Worm (Caenorhabditis elegans) whole organism, midembryonic: ENCODE results near the gene agxt-1.

Source experiments
- T22C8.4 ChIP-seq: fragments of 200-800 bp; sonication (Bioruptor generic); IDR thresholded peaks from 2 replicates; pipeline ENCODE4 v1.3.6; 2022; ENCODE audit warnings: missing genetic modification characterization, missing compliant biosample characterization
- cog-1 ChIP-seq: sonication (generic microtip); optimal IDR thresholded peaks from 2 replicates; lab custom pipeline; 2016; ENCODE audit warnings: missing genetic modification characterization, missing compliant biosample characterization
- flt-1 ChIP-seq: fragments of 200-800 bp; sonication (Bioruptor generic); IDR thresholded peaks from 2 replicates; pipeline ENCODE4 v1.3.6; 2022; ENCODE audit warnings: missing genetic modification characterization, missing compliant biosample characterization
- klf-2 ChIP-seq: fragments of 200-800 bp; sonication (Bioruptor generic); conservative IDR thresholded peaks from 2 replicates; pipeline ENCODE4 v1.3.6; 2022; ENCODE audit warnings: missing genetic modification reagents, missing genetic modification characterization, missing compliant biosample characterization
- med-1 ChIP-seq: sonication (generic microtip); optimal IDR thresholded peaks from 2 replicates; lab custom pipeline; 2017; ENCODE audit warnings: missing genetic modification characterization, mild to moderate bottlenecking, missing compliant biosample characterization, antibody characterized with exemption, missing genetic modification reagents; ENCODE audit not compliant: insufficient read depth
- ref-1 ChIP-seq: fragments of 200-800 bp; sonication (Bioruptor generic); conservative IDR thresholded peaks from 2 replicates; pipeline ENCODE4 v1.3.6; 2022; ENCODE audit warnings: missing genetic modification reagents, missing genetic modification characterization, missing compliant biosample characterization
- tab-1 ChIP-seq: fragments of 200-800 bp; sonication (Bioruptor generic); IDR thresholded peaks from 2 replicates; pipeline ENCODE4 v1.3.6; 2022; ENCODE audit warnings: missing genetic modification characterization, missing compliant biosample characterization
- ztf-23 ChIP-seq: fragments of 200-800 bp; sonication (Bioruptor generic); IDR thresholded peaks from 2 replicates; pipeline ENCODE4 v1.3.6; 2022; ENCODE audit warnings: missing genetic modification reagents, missing genetic modification characterization, missing compliant biosample characterization
- ztf-29 ChIP-seq: fragments of 200-800 bp; sonication (Bioruptor generic); IDR thresholded peaks from 2 replicates; pipeline ENCODE4 v1.3.6; 2022; ENCODE audit warnings: missing genetic modification reagents, missing genetic modification characterization, missing compliant biosample characterization

agxt-1 gene

DNA sequence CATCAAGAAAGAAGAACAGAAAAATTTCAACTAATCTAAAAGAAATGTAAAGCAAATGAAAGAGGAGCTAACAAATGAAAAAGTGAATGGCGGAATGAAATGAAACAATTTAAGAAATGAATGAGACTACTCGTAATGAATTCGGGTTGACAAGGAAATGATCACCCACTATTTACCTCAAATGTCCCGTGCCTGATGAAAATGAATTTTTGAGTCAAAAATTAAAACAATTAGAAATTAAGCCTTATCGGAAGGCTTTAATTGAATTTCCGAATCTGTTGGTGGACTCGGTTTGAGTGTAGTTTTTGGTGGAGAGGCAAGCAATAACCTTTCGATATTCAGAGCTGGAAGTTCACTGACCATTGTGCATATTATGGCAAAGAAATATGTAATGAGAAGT lies 3.6 kb downstream of the agxt-1 start:
- TF ChIP-seq klf-2 (GFP tag; lab: Robert Waterston, UW): no peak
- TF ChIP-seq cog-1 (tag; lab: Kevin White, UChicago): no peak
- TF ChIP-seq ztf-23 (GFP tag; lab: Robert Waterston, UW): no peak
- TF ChIP-seq tab-1 (GFP tag; lab: Robert Waterston, UW): no peak
- TF ChIP-seq ref-1 (GFP tag; lab: Robert Waterston, UW): no peak
- no peak for TF ChIP-seq ztf-29 (GFP tag; lab: Robert Waterston, UW)
- TF ChIP-seq T22C8.4 (GFP tag; lab: Robert Waterston, UW): no peak
- no peak for TF ChIP-seq med-1
- TF ChIP-seq flt-1 (GFP tag; lab: Robert Waterston, UW): no peak

DNA sequence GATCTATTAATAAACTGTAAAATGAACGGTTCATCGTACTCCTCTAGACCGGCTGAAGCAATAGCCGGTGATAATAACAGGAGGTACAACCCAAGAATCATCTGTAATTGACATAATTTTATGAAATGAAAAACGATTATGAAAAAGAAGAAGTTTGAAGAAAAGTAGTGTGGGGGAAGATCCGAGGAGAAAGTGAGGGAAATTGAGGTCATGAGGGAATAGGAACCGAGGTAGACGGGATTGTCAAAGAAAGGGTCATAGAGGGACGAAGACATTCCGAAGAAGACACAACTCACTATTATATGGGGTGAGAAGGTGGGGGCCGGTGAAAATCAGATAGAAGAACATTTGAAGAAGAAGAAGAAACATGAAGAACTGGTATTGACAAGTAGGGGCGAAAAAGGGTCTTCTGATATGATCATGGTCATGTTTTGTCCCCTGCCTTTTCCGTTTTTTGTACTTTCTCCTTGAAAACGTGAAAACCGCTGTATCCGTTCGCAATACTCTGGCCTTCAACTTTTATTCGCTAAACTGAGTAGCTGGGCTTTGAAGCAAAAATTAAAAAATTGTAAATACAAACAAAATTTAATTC lies 6.7 kb downstream of the agxt-1 start, which contains the start of gene oac-46:
TSS of gene oac-46 (minus strand) at position 101 of the 592 bp plus-strand sequence.
- TF ChIP-seq ztf-23 (GFP tag; lab: Robert Waterston, UW): no peak
- no peak for TF ChIP-seq flt-1 (GFP tag; lab: Robert Waterston, UW)
- TF ChIP-seq tab-1 (GFP tag; lab: Robert Waterston, UW): no peak
- TF ChIP-seq klf-2 (GFP tag; lab: Robert Waterston, UW): no peak
- TF ChIP-seq ref-1 (GFP tag; lab: Robert Waterston, UW): no peak
- TF ChIP-seq ztf-29 (GFP tag; lab: Robert Waterston, UW): no peak
- no peak for TF ChIP-seq T22C8.4 (GFP tag; lab: Robert Waterston, UW)
- no peak for TF ChIP-seq med-1
- TF ChIP-seq cog-1 (tag; lab: Kevin White, UChicago): no peak

DNA sequence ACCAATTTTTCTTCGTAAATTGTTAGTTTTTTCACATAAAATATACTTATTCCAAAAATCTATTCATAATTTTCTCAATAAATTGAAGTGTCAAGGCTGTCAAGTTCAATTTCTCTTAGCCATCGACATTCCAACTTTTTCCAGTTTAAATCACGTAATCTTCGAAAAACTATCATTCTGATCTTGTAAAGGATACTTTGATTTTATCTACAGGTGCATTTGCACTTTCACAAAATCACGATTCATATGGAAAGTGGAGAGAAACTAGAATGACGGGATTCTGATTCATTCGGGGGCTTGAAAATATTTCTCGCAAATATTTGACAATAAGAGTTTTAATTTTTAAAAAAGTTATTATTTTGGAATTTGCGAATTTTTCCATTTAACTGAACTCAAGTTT lies 7.8 kb downstream of the agxt-1 start:
- TF ChIP-seq T22C8.4 (GFP tag; lab: Robert Waterston, UW) (no peak), tab-1 (GFP tag; lab: Robert Waterston, UW) (no peak), ztf-29 (GFP tag; lab: Robert Waterston, UW) (no peak), ztf-23 (GFP tag; lab: Robert Waterston, UW) (no peak), ref-1 (GFP tag; lab: Robert Waterston, UW) (no peak), cog-1 (tag; lab: Kevin White, UChicago) (no peak)

DNA sequence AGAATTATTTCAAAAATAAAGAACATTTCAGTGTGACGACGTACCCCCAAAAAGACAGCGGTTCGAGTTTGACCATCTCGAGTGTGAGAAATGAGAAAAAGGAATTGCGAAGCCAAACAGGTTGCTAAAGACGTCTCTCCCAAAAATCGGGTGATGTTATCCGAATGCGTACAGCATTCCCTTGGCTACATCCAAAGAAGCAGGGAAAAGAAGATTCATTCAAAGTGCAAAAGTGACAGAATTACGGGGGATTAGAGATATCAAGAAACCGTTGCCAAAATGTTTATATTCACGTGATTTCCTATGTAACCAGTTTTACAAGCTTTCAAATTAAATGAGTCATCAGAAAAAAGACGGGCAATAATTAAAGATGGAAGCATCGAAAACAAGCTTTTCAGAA lies 8.6 kb downstream of the agxt-1 start:
- TF ChIP-seq tab-1 (GFP tag; lab: Robert Waterston, UW): no peak
- no peak for TF ChIP-seq T22C8.4 (GFP tag; lab: Robert Waterston, UW)
- TF ChIP-seq klf-2 (GFP tag; lab: Robert Waterston, UW): no peak
- TF ChIP-seq ref-1 (GFP tag; lab: Robert Waterston, UW): no peak
- TF ChIP-seq med-1: no peak
- no peak for TF ChIP-seq ztf-23 (GFP tag; lab: Robert Waterston, UW)
- TF ChIP-seq ztf-29 (GFP tag; lab: Robert Waterston, UW): no peak
- TF ChIP-seq cog-1 (tag; lab: Kevin White, UChicago): no peak
- TF ChIP-seq flt-1 (GFP tag; lab: Robert Waterston, UW): no peak

DNA sequence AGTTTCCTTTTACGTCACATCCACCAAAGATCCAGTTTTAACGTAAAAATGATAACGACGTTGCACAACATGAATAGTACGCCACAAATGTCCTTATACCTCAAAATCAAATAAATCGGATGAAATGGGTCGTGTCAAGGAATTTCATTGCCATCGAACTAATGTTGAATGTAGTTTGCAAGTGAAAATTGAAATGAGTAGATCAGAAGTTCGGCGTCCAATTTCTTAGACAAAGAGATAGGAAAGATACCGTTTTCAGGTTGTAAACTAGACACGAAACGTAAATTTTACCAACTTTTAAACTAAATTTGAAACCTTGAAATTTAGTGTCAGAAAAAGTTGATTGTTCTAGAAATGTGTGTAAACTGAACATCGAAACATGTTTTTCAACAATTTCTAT lies 9.5 kb downstream of the agxt-1 start:
- TF ChIP-seq ztf-23 (GFP tag; lab: Robert Waterston, UW) (no peak), T22C8.4 (GFP tag; lab: Robert Waterston, UW) (no peak), cog-1 (tag; lab: Kevin White, UChicago) (no peak), ref-1 (GFP tag; lab: Robert Waterston, UW) (no peak), flt-1 (GFP tag; lab: Robert Waterston, UW) (no peak), tab-1 (GFP tag; lab: Robert Waterston, UW) (no peak), klf-2 (GFP tag; lab: Robert Waterston, UW) (no peak), med-1 (no peak), ztf-29 (GFP tag; lab: Robert Waterston, UW) (no peak)

DNA sequence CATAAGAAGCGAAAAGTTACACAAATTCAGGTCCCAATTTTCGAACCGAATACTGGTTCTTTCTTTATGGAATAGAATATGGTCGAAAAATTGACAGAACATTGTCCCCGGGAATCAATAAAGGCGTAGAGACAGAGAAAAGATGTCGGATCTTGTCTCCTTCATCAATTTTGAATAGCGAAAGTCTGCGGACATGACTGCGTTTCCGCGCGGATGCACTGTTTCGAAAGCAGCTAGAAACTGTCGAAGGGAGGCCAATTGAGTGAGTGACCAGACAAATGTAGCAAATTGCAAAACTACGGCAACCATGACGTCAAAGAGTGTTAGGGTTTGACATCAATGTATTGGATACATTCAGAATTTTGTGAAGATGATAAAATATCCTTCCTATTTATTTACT lies 11.1 kb downstream of the agxt-1 start:
- no peak for TF ChIP-seq ref-1 (GFP tag; lab: Robert Waterston, UW)
- TF ChIP-seq T22C8.4 (GFP tag; lab: Robert Waterston, UW): no peak
- no peak for TF ChIP-seq tab-1 (GFP tag; lab: Robert Waterston, UW)
- no peak for TF ChIP-seq ztf-23 (GFP tag; lab: Robert Waterston, UW)
- TF ChIP-seq med-1: no peak
- TF ChIP-seq klf-2 (GFP tag; lab: Robert Waterston, UW): no peak
- no peak for TF ChIP-seq ztf-29 (GFP tag; lab: Robert Waterston, UW)
- no peak for TF ChIP-seq cog-1 (tag; lab: Kevin White, UChicago)
- no peak for TF ChIP-seq flt-1 (GFP tag; lab: Robert Waterston, UW)

DNA sequence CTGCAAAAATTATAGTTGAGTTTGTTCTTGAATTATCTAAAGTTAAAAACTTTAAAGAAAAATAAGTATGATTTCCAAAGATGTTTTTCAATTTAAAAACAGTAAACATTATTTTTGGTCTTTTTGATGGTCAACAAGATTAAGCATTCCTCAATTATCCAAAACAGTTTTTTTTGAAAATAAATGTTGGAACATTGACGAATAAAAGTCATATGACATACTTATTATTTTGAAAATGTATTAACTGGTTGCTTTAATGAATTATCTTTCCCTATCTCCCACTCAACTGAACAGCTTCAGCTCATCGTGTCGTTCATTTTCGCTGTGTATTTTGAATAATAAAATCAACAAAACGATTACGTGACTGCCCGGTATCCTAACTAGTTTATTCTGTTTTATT lies 11.7 kb downstream of the agxt-1 start:
- TF ChIP-seq cog-1 (tag; lab: Kevin White, UChicago) (no peak), flt-1 (GFP tag; lab: Robert Waterston, UW) (no peak), med-1 (no peak), tab-1 (GFP tag; lab: Robert Waterston, UW) (no peak), ztf-29 (GFP tag; lab: Robert Waterston, UW) (no peak), ref-1 (GFP tag; lab: Robert Waterston, UW) (no peak), T22C8.4 (GFP tag; lab: Robert Waterston, UW) (no peak), klf-2 (GFP tag; lab: Robert Waterston, UW) (no peak), ztf-23 (GFP tag; lab: Robert Waterston, UW) (no peak)

- TF ChIP-seq flt-1 (GFP tag; lab: Robert Waterston, UW) (no peak), ztf-23 (GFP tag; lab: Robert Waterston, UW) (no peak), klf-2 (GFP tag; lab: Robert Waterston, UW) (no peak), T22C8.4 (GFP tag; lab: Robert Waterston, UW) (no peak), ztf-29 (GFP tag; lab: Robert Waterston, UW) (no peak), ref-1 (GFP tag; lab: Robert Waterston, UW) (no peak), med-1 (no peak), cog-1 (tag; lab: Kevin White, UChicago) (no peak), tab-1 (GFP tag; lab: Robert Waterston, UW) (no peak)
Observed at ce11 chrII:8859596-8859995, 14.2 kb downstream of the agxt-1 start, which contains the start of gene snb-6. snb-6 (minus strand) TSS chrII:8859696.

- no peak for TF ChIP-seq flt-1 (GFP tag; lab: Robert Waterston, UW)
- TF ChIP-seq cog-1 (tag; lab: Kevin White, UChicago): no peak
- no peak for TF ChIP-seq ztf-23 (GFP tag; lab: Robert Waterston, UW)
- no peak for TF ChIP-seq T22C8.4 (GFP tag; lab: Robert Waterston, UW)
- TF ChIP-seq tab-1 (GFP tag; lab: Robert Waterston, UW): no peak
- TF ChIP-seq klf-2 (GFP tag; lab: Robert Waterston, UW): no peak
- no peak for TF ChIP-seq ztf-29 (GFP tag; lab: Robert Waterston, UW)
- TF ChIP-seq med-1: no peak
- TF ChIP-seq ref-1 (GFP tag; lab: Robert Waterston, UW): no peak
Observed at ce11 chrII:8865078-8865477, 19.7 kb downstream of the agxt-1 start, which contains the start of gene npr-20. npr-20 (minus strand) TSS chrII:8865178.
